Worm (Caenorhabditis elegans) whole organism, L4 larva: Measurements from ENCODE around the gene lact-5.

ENCODE experiments used
- D1046.2 ChIP-seq: fragments of 200-800 bp; sonication (Bioruptor generic); IDR thresholded peaks from 2 replicates; pipeline ENCODE4 v1.3.6; 2022; ENCODE audit warnings: missing genetic modification characterization, missing compliant biosample characterization
- F37D6.2 ChIP-seq: sonication (generic microtip); optimal IDR thresholded peaks from 2 replicates; lab custom pipeline; 2016; ENCODE audit warnings: mild to moderate bottlenecking, missing genetic modification characterization, missing compliant biosample characterization
- Y105C5A.15 ChIP-seq: fragments of 200-800 bp; sonication (Bioruptor generic); IDR thresholded peaks from 2 replicates; pipeline ENCODE4 v1.3.6; 2022; ENCODE audit warnings: missing genetic modification characterization, missing compliant biosample characterization
- Y48G9A.11 ChIP-seq: fragments of 200-800 bp; sonication (Bioruptor generic); IDR thresholded peaks from 2 replicates; pipeline ENCODE4 v1.3.6; 2022; ENCODE audit warnings: missing genetic modification reagents, missing genetic modification characterization, missing compliant biosample characterization
- Y75B8A.6 ChIP-seq: fragments of 200-800 bp; sonication (Bioruptor generic); IDR thresholded peaks from 2 replicates; pipeline ENCODE4 v1.3.6; 2022; ENCODE audit warnings: missing genetic modification reagents, missing genetic modification characterization, missing compliant biosample characterization
- ZK546.5 ChIP-seq, 2 experiments: sonication (generic microtip); optimal IDR thresholded peaks; 2 replicates each; lab custom pipeline; 2017; ENCODE audit warnings: missing biosample characterization in 2 of 2, missing genetic modification characterization in 2 of 2
- ama-1 ChIP-seq: fragments of 150-350 bp; optimal IDR thresholded peaks from 2 replicates; lab custom pipeline; 2014; ENCODE audit warnings: inconsistent platforms, mixed read lengths
- attf-4 ChIP-seq: sonication (generic microtip); optimal IDR thresholded peaks from 3 replicates; lab custom pipeline; 2017; ENCODE audit warnings: missing biosample characterization, missing genetic modification characterization
- ceh-82 ChIP-seq: sonication (generic microtip); optimal IDR thresholded peaks from 2 replicates; lab custom pipeline; 2017; ENCODE audit warnings: missing biosample characterization, missing genetic modification characterization
- cey-2 ChIP-seq: sonication (generic microtip); optimal IDR thresholded peaks from 3 replicates; lab custom pipeline; 2017; ENCODE audit warnings: missing genetic modification characterization, mild to moderate bottlenecking, missing compliant biosample characterization, antibody characterized with exemption, borderline replicate concordance; ENCODE audit not compliant: insufficient read depth
- ctbp-1 ChIP-seq: fragments of 200-800 bp; sonication (Bioruptor generic); IDR thresholded peaks from 2 replicates; pipeline ENCODE4 v1.3.6; 2022; ENCODE audit warnings: missing genetic modification reagents, missing genetic modification characterization, missing compliant biosample characterization
- daf-8 ChIP-seq: fragments of 200-800 bp; sonication (Bioruptor generic); IDR thresholded peaks from 2 replicates; pipeline ENCODE4 v1.3.6; 2022; ENCODE audit warnings: missing genetic modification characterization, missing compliant biosample characterization
- dmd-6 ChIP-seq: fragments of 200-800 bp; sonication (Bioruptor generic); IDR thresholded peaks from 2 replicates; pipeline ENCODE4 v1.3.6; 2022; ENCODE audit warnings: missing genetic modification reagents, missing genetic modification characterization, missing compliant biosample characterization
- dmd-8 ChIP-seq: fragments of 200-800 bp; sonication (Bioruptor generic); IDR thresholded peaks from 2 replicates; pipeline ENCODE4 v1.3.6; 2022; ENCODE audit warnings: missing genetic modification characterization, missing compliant biosample characterization
- dpl-1 ChIP-seq: fragments of 150-350 bp; optimal IDR thresholded peaks from 2 replicates; lab custom pipeline; 2014; ENCODE audit warnings: missing biosample characterization, missing genetic modification reagents, missing genetic modification characterization
- dve-1 ChIP-seq: sonication (generic microtip); optimal IDR thresholded peaks from 2 replicates; lab custom pipeline; 2017; ENCODE audit warnings: antibody characterized with exemption, mild to moderate bottlenecking, missing genetic modification characterization, missing compliant biosample characterization; ENCODE audit not compliant: insufficient read depth
- egl-43 ChIP-seq: fragments of 200-800 bp; sonication (Bioruptor generic); IDR thresholded peaks from 2 replicates; pipeline ENCODE4 v1.3.6; 2022; ENCODE audit warnings: missing genetic modification reagents, missing genetic modification characterization, missing compliant biosample characterization
- gei-8 ChIP-seq: fragments of 200-800 bp; sonication (Bioruptor generic); optimal IDR thresholded peaks from 2 replicates; lab custom pipeline; 2018; ENCODE audit warnings: mild to moderate bottlenecking, missing genetic modification characterization, missing compliant biosample characterization
- hmg-1.1 ChIP-seq: fragments of 200-800 bp; sonication (Bioruptor generic); IDR thresholded peaks from 2 replicates; pipeline ENCODE4 v1.3.6; 2022; ENCODE audit warnings: missing genetic modification reagents, missing genetic modification characterization, missing compliant biosample characterization
- jun-1 ChIP-seq: fragments of 150-350 bp; optimal IDR thresholded peaks from 2 replicates; lab custom pipeline; 2014; ENCODE audit warnings: missing biosample characterization, missing genetic modification reagents, missing genetic modification characterization
- lim-7 ChIP-seq: fragments of 200-800 bp; sonication (Bioruptor generic); IDR thresholded peaks from 2 replicates; pipeline ENCODE4 v1.3.6; 2022; ENCODE audit warnings: missing genetic modification characterization, missing compliant biosample characterization
- lin-29 ChIP-seq: fragments of 200-800 bp; sonication (Bioruptor generic); IDR thresholded peaks from 2 replicates; pipeline ENCODE4 v1.3.6; 2022; ENCODE audit warnings: missing genetic modification reagents, missing genetic modification characterization, missing compliant biosample characterization
- lir-3 ChIP-seq: sonication (generic microtip); optimal IDR thresholded peaks from 2 replicates; lab custom pipeline; 2016; ENCODE audit warnings: mild to moderate bottlenecking, missing genetic modification characterization, missing compliant biosample characterization
- madf-9 ChIP-seq: fragments of 200-800 bp; sonication (Bioruptor generic); conservative IDR thresholded peaks from 2 replicates; pipeline ENCODE4 v1.3.6; 2022; ENCODE audit warnings: missing genetic modification reagents, missing genetic modification characterization, missing compliant biosample characterization
- mdl-1 ChIP-seq, 2 experiments: fragments of 150-350 bp in 1 of 2; sonication (generic microtip) in 1 of 2; optimal IDR thresholded peaks; 2 replicates each; lab custom pipeline; 2014 to 2017; ENCODE audit warnings: missing biosample characterization in 2 of 2, missing genetic modification characterization in 2 of 2
- mdt-29 ChIP-seq: fragments of 200-800 bp; sonication (Bioruptor generic); IDR thresholded peaks from 2 replicates; pipeline ENCODE4 v1.3.6; 2022; ENCODE audit warnings: missing genetic modification reagents, missing genetic modification characterization, missing compliant biosample characterization
- mxl-2 ChIP-seq: fragments of 200-800 bp; sonication (Bioruptor generic); conservative IDR thresholded peaks from 2 replicates; pipeline ENCODE4 v1.3.6; 2022; ENCODE audit warnings: missing genetic modification reagents, missing genetic modification characterization, missing compliant biosample characterization
- mxl-3 ChIP-seq: fragments of 200-800 bp; sonication (Bioruptor generic); optimal IDR thresholded peaks from 2 replicates; lab custom pipeline; 2018; ENCODE audit warnings: mild to moderate bottlenecking, missing genetic modification characterization, missing compliant biosample characterization
- nhr-11 ChIP-seq: fragments of 150-350 bp; optimal IDR thresholded peaks from 2 replicates; lab custom pipeline; 2014; ENCODE audit warnings: missing biosample characterization, missing genetic modification characterization
- nhr-111 ChIP-seq: fragments of 200-800 bp; sonication (Bioruptor generic); optimal IDR thresholded peaks from 2 replicates; lab custom pipeline; 2018; ENCODE audit warnings: mild to moderate bottlenecking, missing genetic modification characterization, missing compliant biosample characterization
- nhr-237 ChIP-seq: sonication (generic microtip); optimal IDR thresholded peaks from 2 replicates; lab custom pipeline; 2017; ENCODE audit warnings: missing biosample characterization, missing genetic modification characterization
- nhr-25 ChIP-seq: sonication (generic microtip); optimal IDR thresholded peaks from 2 replicates; lab custom pipeline; 2017; ENCODE audit warnings: missing genetic modification characterization, mild to moderate bottlenecking, missing compliant biosample characterization, antibody characterized with exemption, moderate library complexity, borderline replicate concordance; ENCODE audit not compliant: insufficient read depth
- nhr-28 ChIP-seq: fragments of 150-350 bp; optimal IDR thresholded peaks from 2 replicates; lab custom pipeline; 2014; ENCODE audit warnings: missing biosample characterization, missing genetic modification characterization
- nhr-6 ChIP-seq: fragments of 150-350 bp; optimal IDR thresholded peaks from 2 replicates; lab custom pipeline; 2014; ENCODE audit warnings: missing biosample characterization, missing genetic modification characterization
- nhr-76 ChIP-seq: fragments of 150-350 bp; optimal IDR thresholded peaks from 2 replicates; lab custom pipeline; 2014; ENCODE audit warnings: missing biosample characterization, missing genetic modification characterization
- pha-4 ChIP-seq, 2 experiments: fragments of 150-350 bp in 1 of 2; fragments of 200-800 bp in 1 of 2; sonication (Bioruptor generic) in 1 of 2; IDR thresholded peaks in 1 of 2; optimal IDR thresholded peaks in 1 of 2; 2 replicates each; pipeline versions ENCODE4 v1.3.6 to Lab custom; 2014 to 2022; ENCODE audit warnings: missing genetic modification characterization in 2 of 2, missing genetic modification reagents in 2 of 2, missing biosample characterization in 1 of 2, missing compliant biosample characterization in 1 of 2
- pqm-1 ChIP-seq: sonication (generic microtip); optimal IDR thresholded peaks from 2 replicates; lab custom pipeline; 2017; ENCODE audit warnings: missing biosample characterization, missing genetic modification characterization
- rbr-2 ChIP-seq: sonication (generic microtip); optimal IDR thresholded peaks from 2 replicates; lab custom pipeline; 2016; ENCODE audit warnings: missing genotype, missing genetic modification characterization, missing compliant biosample characterization
- saeg-2 ChIP-seq: fragments of 200-800 bp; sonication (Bioruptor generic); IDR thresholded peaks from 2 replicates; pipeline ENCODE4 v1.3.6; 2022; ENCODE audit warnings: missing genetic modification reagents, missing genetic modification characterization, missing compliant biosample characterization
- set-16 ChIP-seq: fragments of 200-800 bp; sonication (Bioruptor generic); IDR thresholded peaks from 2 replicates; pipeline ENCODE4 v1.3.6; 2022; ENCODE audit warnings: missing genetic modification reagents, missing genetic modification characterization, missing compliant biosample characterization
- spr-3 ChIP-seq: fragments of 200-800 bp; sonication (Bioruptor generic); optimal IDR thresholded peaks from 2 replicates; lab custom pipeline; 2018; ENCODE audit warnings: mild to moderate bottlenecking, missing genetic modification characterization, missing compliant biosample characterization
- tra-1 ChIP-seq: fragments of 200-800 bp; sonication (Bioruptor generic); IDR thresholded peaks from 2 replicates; pipeline ENCODE4 v1.3.6; 2022; ENCODE audit warnings: missing genetic modification reagents, missing genetic modification characterization, missing compliant biosample characterization
- unc-130 ChIP-seq: sonication (generic microtip); optimal IDR thresholded peaks from 2 replicates; lab custom pipeline; 2016; ENCODE audit warnings: missing genetic modification reagents, missing genetic modification characterization, missing compliant biosample characterization
- unc-62 ChIP-seq, 3 experiments: fragments of 150-350 bp in 1 of 3; sonication (generic microtip); optimal IDR thresholded peaks in 2 of 3; peaks in 1 of 3; 1 replicate in 1 of 3; 2 replicates in 2 of 3; lab custom pipeline; 2014 to 2017; ENCODE audit warnings: missing biosample characterization in 3 of 3, missing genetic modification characterization in 3 of 3, missing genetic modification reagents in 3 of 3, missing genotype in 1 of 3
- zag-1 ChIP-seq: fragments of 150-350 bp; optimal IDR thresholded peaks from 2 replicates; lab custom pipeline; 2014; ENCODE audit warnings: missing biosample characterization, missing genetic modification characterization
- zfp-2 ChIP-seq: sonication (generic microtip); optimal IDR thresholded peaks from 2 replicates; lab custom pipeline; 2016; ENCODE audit warnings: mild to moderate bottlenecking, missing genetic modification characterization, missing compliant biosample characterization
- zfp-3 ChIP-seq: fragments of 200-800 bp; sonication (Bioruptor generic); conservative IDR thresholded peaks from 2 replicates; pipeline ENCODE4 v1.3.6; 2022; ENCODE audit warnings: missing genetic modification reagents, missing genetic modification characterization, missing compliant biosample characterization
- zip-11 ChIP-seq: fragments of 200-800 bp; sonication (Bioruptor generic); IDR thresholded peaks from 2 replicates; pipeline ENCODE4 v1.3.6; 2022; ENCODE audit warnings: missing genetic modification characterization, missing compliant biosample characterization
- ztf-11 ChIP-seq: fragments of 150-350 bp; optimal IDR thresholded peaks from 2 replicates; lab custom pipeline; 2014; ENCODE audit warnings: missing biosample characterization, missing genetic modification characterization
- ztf-7 ChIP-seq: fragments of 150-350 bp; optimal IDR thresholded peaks from 2 replicates; lab custom pipeline; 2014; ENCODE audit warnings: missing biosample characterization, missing genetic modification characterization

lact-5 gene

DNA sequence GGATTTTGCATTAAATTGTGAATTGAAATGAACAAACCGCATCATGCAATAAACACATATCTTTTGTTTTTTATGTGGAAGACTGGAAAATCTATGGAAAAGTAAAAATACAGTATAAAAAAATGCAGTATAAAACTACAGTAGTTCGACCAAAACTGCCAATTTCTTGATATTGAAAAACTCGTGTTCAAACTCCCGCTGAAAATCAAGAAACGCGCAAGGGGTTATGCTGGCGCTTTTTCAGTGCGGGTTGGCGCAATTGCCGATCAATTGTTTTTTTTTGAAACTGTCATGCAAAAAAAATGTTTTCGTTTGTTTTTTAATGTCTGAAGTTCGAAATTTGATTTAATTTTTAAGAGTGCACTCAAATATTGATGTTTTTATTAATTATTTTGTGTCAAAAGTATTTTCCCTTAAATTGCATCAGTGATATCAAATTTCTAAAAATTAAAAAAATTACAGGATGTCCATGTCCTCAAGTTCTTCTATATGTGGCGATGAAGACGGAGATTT is 30.1 kb upstream of the lact-5 start, which contains the start of gene dnj-9 (continued):
- TF ChIP-seq zip-11, result no peak
- TF ChIP-seq rbr-2 (tag; lab: Kevin White, UChicago), result peak; percentile 94
- TF ChIP-seq zfp-2 (tag; lab: Kevin White, UChicago), result peak; percentile 65
- peak; percentile 100 for TF ChIP-seq dpl-1 (GFP tag; lab: Kevin White, UChicago)
- peak; percentile 89 for TF ChIP-seq pha-4 (GFP tag; IDR thresholded peaks at IDR 0.05; lab: Robert Waterston, UW)
- peak; percentile 94 for TF ChIP-seq pha-4 (tag; optimal IDR thresholded peaks at IDR 0.05; lab: Kevin White, UChicago)
- TF ChIP-seq zfp-3 (GFP tag; lab: Robert Waterston, UW), result peak; percentile 94
- peak; percentile 63 for TF ChIP-seq madf-9 (GFP tag; lab: Robert Waterston, UW)
- TF ChIP-seq ztf-7, result peak; percentile 82
- TF ChIP-seq ztf-11 (tag; lab: Kevin White, UChicago), result no peak
- no peak for TF ChIP-seq nhr-237 (tag; lab: Kevin White, UChicago)
- TF ChIP-seq lim-7 (GFP tag; lab: Robert Waterston, UW), result no peak
- peak; percentile 92 for TF ChIP-seq hmg-1.1
- TF ChIP-seq nhr-28 (tag; lab: Kevin White, UChicago), result peak; percentile 83
- TF ChIP-seq Y75B8A.6 (GFP tag; lab: Robert Waterston, UW), result no peak
- TF ChIP-seq D1046.2 (GFP tag; lab: Robert Waterston, UW), result no peak
- TF ChIP-seq ctbp-1 (GFP tag; lab: Robert Waterston, UW), result peak; percentile 88
- TF ChIP-seq Y48G9A.11 (GFP tag; lab: Robert Waterston, UW), result peak; percentile 72
- no peak for TF ChIP-seq ZK546.5 (tag; optimal IDR thresholded peaks at IDR 0.05; lab: Kevin White, UChicago)
- peak; percentile 93 for TF ChIP-seq nhr-6 (tag; lab: Kevin White, UChicago)
- peak; percentile 88 for TF ChIP-seq nhr-25
- peak; percentile 87 for TF ChIP-seq lin-29 (GFP tag; lab: Robert Waterston, UW)
- TF ChIP-seq dmd-8 (GFP tag; lab: Robert Waterston, UW), result no peak
- no peak for TF ChIP-seq ama-1
- peak; percentile 69 for TF ChIP-seq jun-1 (tag; lab: Kevin White, UChicago)
- TF ChIP-seq Y105C5A.15, result no peak
- TF ChIP-seq F37D6.2, result peak; percentile 89
- no peak for TF ChIP-seq ceh-82 (tag; lab: Kevin White, UChicago)
- TF ChIP-seq nhr-11 (tag; lab: Kevin White, UChicago), result peak; percentile 84
- TF ChIP-seq dve-1 (tag; lab: Kevin White, UChicago), result peak; percentile 98
- TF ChIP-seq unc-130, result peak; percentile 52
- TF ChIP-seq pqm-1 (tag; lab: Kevin White, UChicago), result no peak
- peak; percentile 55 for TF ChIP-seq mxl-3
- TF ChIP-seq mdt-29 (GFP tag; lab: Robert Waterston, UW), result peak; percentile 79; the same call in 1 of the 2 replicates
- TF ChIP-seq cey-2 (tag; lab: Kevin White, UChicago), result no peak
- TF ChIP-seq attf-4, result no peak
- TF ChIP-seq spr-3 (GFP tag; lab: Kevin White, UChicago), result peak; percentile 92
- peak; percentile 18 for TF ChIP-seq lir-3 (tag; lab: Kevin White, UChicago)
- peak in 1 of 2 experiments; percentile 51 for TF ChIP-seq mdl-1 (tag; optimal IDR thresholded peaks at IDR 0.05; lab: Kevin White, UChicago)
- peak; percentile 94 for TF ChIP-seq dmd-6 (GFP tag; lab: Robert Waterston, UW)
- peak; percentile 86; the same call in 1 of the 2 replicates for TF ChIP-seq tra-1 (GFP tag; lab: Robert Waterston, UW)
- peak; percentile 91 for TF ChIP-seq saeg-2 (GFP tag; lab: Robert Waterston, UW)
- TF ChIP-seq daf-8, result no peak
- peak; percentile 77 for TF ChIP-seq egl-43 (GFP tag; lab: Robert Waterston, UW)
- peak; percentile 80 for TF ChIP-seq mxl-2 (GFP tag; lab: Robert Waterston, UW)
- no peak for TF ChIP-seq gei-8 (GFP tag; lab: Kevin White, UChicago)
- peak in 1 of 2 experiments; percentile 98 for TF ChIP-seq unc-62 (GFP tag; optimal IDR thresholded peaks at IDR 0.05 in 1 of 2; lab: Kevin White, UChicago)
- TF ChIP-seq unc-62 (tag; optimal IDR thresholded peaks at IDR 0.05; lab: Kevin White, UChicago), result no peak
- no peak for TF ChIP-seq nhr-111 (GFP tag; lab: Kevin White, UChicago)
- peak; percentile 76 for TF ChIP-seq zag-1
- no peak for TF ChIP-seq set-16
- peak; percentile 41 for TF ChIP-seq nhr-76 (tag; lab: Kevin White, UChicago)
